Worm (Caenorhabditis elegans): ENCODE results near the gene E02H4.4.

E02H4.4 gene

ce11 chrX:14241531-14241930 is 16.2 kb upstream of the E02H4.4 start:
- TF ChIP-seq ceh-18 (tag; optimal IDR thresholded peaks at IDR 0.05) (no peak), pag-3 (tag; optimal IDR thresholded peaks at IDR 0.05; ENCODE audit: borderline replicate concordance) (no peak), pros-1 (tag; optimal IDR thresholded peaks at IDR 0.05) (no peak), hlh-13 (GFP tag; optimal IDR thresholded peaks at IDR 0.05) (no peak), nhr-11 (tag; optimal IDR thresholded peaks at IDR 0.05) (no peak), ceh-22 (tag; optimal IDR thresholded peaks at IDR 0.05) (no peak), dve-1 (tag; optimal IDR thresholded peaks at IDR 0.05) (no peak), hlh-15 (tag; optimal IDR thresholded peaks at IDR 0.05) (no peak), ceh-34 (tag; optimal IDR thresholded peaks at IDR 0.05) (no peak), pha-4 (tag; optimal IDR thresholded peaks at IDR 0.05) (no peak), ceh-6 (GFP tag; optimal IDR thresholded peaks at IDR 0.05) (no peak)

DNA sequence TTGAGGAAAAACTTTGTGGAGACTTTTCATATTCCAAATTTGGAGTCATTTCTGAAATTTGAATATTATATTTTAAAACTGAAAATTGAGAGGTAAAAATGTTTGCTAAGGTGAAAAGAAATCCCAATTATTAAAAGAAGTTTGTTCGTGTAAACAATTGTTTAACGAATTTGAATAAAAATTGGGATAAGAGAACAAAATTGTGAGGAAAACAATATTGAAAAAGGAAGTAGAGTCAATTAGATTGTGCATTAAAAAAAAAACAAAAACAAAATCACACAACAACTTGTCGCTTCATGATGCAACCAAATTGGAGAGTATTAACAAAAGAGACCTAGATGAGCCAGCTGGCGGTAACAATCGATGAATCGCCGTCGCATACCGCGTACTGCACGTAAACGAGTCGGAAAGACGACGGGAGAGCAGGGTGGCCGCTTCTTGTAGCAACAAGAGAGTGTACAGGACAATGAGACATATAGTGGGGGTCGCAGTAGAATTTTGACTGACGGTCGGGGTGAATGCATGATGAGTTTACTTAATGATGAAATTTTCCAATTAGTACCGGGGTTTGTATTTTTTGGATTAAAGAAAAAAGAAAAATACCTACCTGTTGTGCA is 14.3 kb upstream of the E02H4.4 start, which contains the start of gene K04C1.3:
Gene K04C1.3 (minus strand): TSS at position 51 of the 617 bp plus-strand sequence.
- TF ChIP-seq unc-3 (GFP tag; conservative IDR thresholded peaks at IDR 0.05) = no peak
- TF ChIP-seq unc-3 (tag; optimal IDR thresholded peaks at IDR 0.05) = no peak
- TF ChIP-seq eyg-1 (tag; optimal IDR thresholded peaks at IDR 0.05) = no peak
- TF ChIP-seq ceh-31 (tag; optimal IDR thresholded peaks at IDR 0.05) = peak; percentile 60
- TF ChIP-seq mec-3 (tag; optimal IDR thresholded peaks at IDR 0.05; ENCODE audit: borderline replicate concordance) = no peak

- TF ChIP-seq elt-2 (tag; optimal IDR thresholded peaks at IDR 0.05) = peak; percentile 40
- TF ChIP-seq pat-9 (tag; optimal IDR thresholded peaks at IDR 0.05) = no peak
- TF ChIP-seq ceh-19 (GFP tag; optimal IDR thresholded peaks at IDR 0.05) = no peak
- TF ChIP-seq unc-42 (tag; optimal IDR thresholded peaks at IDR 0.05) = no peak
- no peak for TF ChIP-seq pqm-1 (tag; optimal IDR thresholded peaks at IDR 0.05)
Measured at ce11 chrX:14244493-14244892, 13.3 kb upstream of the E02H4.4 start.

DNA sequence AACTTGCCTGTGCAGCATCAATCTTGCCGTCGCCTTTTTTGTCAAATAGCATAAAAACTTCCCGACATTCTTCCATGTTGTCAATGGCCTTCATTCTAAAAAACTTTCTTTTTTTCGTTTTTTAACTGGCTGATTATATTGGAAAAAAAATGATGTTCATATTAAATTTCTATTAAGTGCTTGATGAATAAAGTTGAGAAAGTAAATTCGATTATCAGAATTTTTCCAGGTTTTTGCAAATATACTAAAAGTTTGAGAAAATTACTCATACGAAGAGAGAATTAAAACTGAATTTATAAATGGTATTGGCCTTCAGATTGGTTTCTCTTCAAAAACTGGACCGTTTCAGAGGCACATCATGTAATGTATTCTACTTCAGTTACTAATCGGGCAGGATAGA is 11.2 kb upstream of the E02H4.4 start, which contains the start of gene mlc-6:
Gene mlc-6 (minus strand): TSS at position 101 of the 400 bp plus-strand sequence.
- no peak for TF ChIP-seq T23F11.4 (GFP tag; optimal IDR thresholded peaks at IDR 0.05)
- TF ChIP-seq unc-55 (GFP tag; optimal IDR thresholded peaks at IDR 0.05) = no peak
- no peak for TF ChIP-seq F13H6.1 (tag; optimal IDR thresholded peaks at IDR 0.05)
- no peak for TF ChIP-seq tbx-7 (tag; optimal IDR thresholded peaks at IDR 0.05)
- no peak for TF ChIP-seq fax-1 (tag; optimal IDR thresholded peaks at IDR 0.05)
- TF ChIP-seq che-1 (tag; optimal IDR thresholded peaks at IDR 0.05) = no peak

- TF ChIP-seq dve-1 (tag; optimal IDR thresholded peaks at IDR 0.05) (no peak), F13H6.1 (tag; optimal IDR thresholded peaks at IDR 0.05) (no peak), lim-6 (tag; optimal IDR thresholded peaks at IDR 0.05) (no peak), pha-4 (tag; optimal IDR thresholded peaks at IDR 0.05) (no peak), ceh-24 (tag; optimal IDR thresholded peaks at IDR 0.05) (no peak), hlh-13 (GFP tag; optimal IDR thresholded peaks at IDR 0.05) (no peak), hlh-8 (tag; optimal IDR thresholded peaks at IDR 0.05) (no peak), K09A11.1 (tag; optimal IDR thresholded peaks at IDR 0.05; ENCODE audit: insufficient read depth) (no peak)
Measured at ce11 chrX:14247436-14248103, 10.2 kb upstream of the E02H4.4 start, which contains the start of gene K04C1.5. Gene K04C1.5, plus strand, starts transcription at chrX:14248053.

DNA sequence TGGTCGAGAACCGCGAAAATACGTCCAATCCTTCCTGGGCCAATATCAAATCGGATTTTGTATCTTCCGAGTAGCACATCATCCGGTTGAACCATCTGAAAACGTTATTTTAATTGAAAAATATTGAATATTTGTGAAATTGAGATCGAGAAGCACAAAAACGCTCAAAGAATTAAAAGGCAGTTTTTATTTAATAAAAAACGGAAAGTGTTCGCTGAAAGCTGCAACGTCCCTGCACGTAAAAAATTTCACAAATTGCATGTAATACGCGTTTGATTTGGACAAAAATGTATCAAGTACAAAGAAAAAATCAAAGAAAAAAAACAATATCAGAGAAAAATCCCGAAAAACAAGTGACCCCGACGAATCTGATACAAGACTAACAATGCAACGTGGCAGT is 5.7 kb upstream of the E02H4.4 start, which contains the start of gene E02H4.6:
Gene E02H4.6 (minus strand): TSS at position 101 of the 400 bp plus-strand sequence.
- TF ChIP-seq zip-5 (tag; optimal IDR thresholded peaks at IDR 0.05) = no peak
- no peak for TF ChIP-seq Y22D7AL.16 (tag; optimal IDR thresholded peaks at IDR 0.05)
- TF ChIP-seq ceh-14 (tag; optimal IDR thresholded peaks at IDR 0.05) = no peak
- no peak for TF ChIP-seq nhr-232 (tag; optimal IDR thresholded peaks at IDR 0.05)
- no peak for TF ChIP-seq ceh-31 (tag; optimal IDR thresholded peaks at IDR 0.05)
- TF ChIP-seq unc-42 (tag; optimal IDR thresholded peaks at IDR 0.05) = no peak

All from whole organism, late embryonic.